Fruit fly (Drosophila melanogaster) S2 (cell line): ENCODE measurements around the gene Dhc98D.

Experiments used
- CG8478 ChIP-seq: fragments of >200 bp; optimal IDR thresholded peaks from 2 replicates; lab custom pipeline; 2018
- CTCF ChIP-seq, 2 experiments: fragments of >200 bp; optimal IDR thresholded peaks; 2 replicates each; lab custom pipeline; 2018

The Dhc98D gene

DNA sequence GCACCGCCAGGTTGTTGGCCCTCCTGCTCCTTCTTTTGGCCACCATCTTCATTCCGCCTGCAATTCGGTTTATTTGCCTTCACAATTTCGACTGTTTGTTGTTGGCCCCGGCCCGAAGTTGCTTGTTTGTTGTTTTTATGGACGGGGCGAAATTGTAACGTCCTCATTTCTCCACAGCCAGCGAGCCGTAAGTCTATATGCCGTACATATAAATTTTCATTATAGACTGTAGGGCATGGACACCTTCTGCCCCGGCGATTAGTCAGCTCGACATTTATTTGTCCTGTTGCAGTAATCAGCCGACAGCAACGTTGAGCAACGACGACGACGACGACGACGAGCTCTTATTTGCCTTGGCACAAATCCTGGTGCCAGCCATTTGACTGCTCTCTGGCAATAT, 72.0 kb downstream of the Dhc98D start:
- TF ChIP-seq CG8478 (lab: Kevin White, UChicago) = no peak
- TF ChIP-seq CTCF (optimal IDR thresholded peaks at IDR 0.05; lab: Kevin White, UChicago) = no peak

DNA sequence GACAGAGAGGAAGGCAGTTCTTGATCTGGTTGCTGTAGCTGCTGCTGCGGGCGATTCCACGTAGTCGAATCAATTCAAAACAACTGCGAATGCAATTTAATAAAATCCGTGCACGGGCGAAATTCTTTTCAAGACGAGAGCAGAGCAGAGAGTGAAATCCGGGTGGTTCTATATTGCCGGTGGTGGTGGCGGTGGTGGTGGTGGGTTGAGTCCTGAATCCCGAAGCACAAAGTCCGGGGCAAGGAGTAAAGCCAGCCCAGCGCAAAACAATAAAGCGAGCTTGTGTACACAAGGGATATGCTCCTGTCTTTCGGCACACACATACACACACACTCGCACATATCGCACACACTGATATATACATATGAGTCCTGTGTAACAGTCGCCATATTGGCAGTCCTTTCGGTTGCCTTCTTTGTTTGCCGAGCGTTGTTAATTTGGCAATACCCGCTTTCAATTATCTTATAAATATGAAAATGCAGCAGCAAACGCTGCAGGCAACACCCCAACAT, 74.6 kb downstream of the Dhc98D start:
- TF ChIP-seq CG8478 (lab: Kevin White, UChicago) (no peak), CTCF (optimal IDR thresholded peaks at IDR 0.05; lab: Kevin White, UChicago) (no peak)

DNA sequence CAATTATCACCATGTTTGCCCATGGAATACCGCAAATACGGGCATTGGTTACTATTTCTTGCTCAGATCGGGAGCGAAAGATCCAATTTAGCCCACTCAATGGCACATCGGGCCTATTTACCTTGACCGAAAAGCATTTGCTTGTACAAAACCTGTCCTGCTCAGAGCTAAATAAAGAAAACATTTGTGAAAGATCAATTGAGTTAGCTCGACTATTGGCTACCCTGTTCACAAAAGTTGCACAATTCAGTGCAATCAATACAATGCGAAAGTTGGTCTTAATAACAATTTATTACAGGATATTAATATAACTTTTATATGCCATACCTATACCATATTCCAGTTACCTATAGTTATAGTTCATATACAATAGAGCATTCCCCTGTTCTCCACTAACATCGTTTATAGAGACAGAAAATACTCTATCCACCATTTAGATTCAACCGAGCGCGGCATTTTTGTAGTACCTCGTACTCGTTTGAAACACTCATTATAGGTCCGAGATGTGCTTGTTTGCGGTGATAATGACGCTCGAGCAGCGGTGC, 76.0 kb downstream of the Dhc98D start:
- no peak for TF ChIP-seq CG8478 (lab: Kevin White, UChicago)
- TF ChIP-seq CTCF (optimal IDR thresholded peaks at IDR 0.05; lab: Kevin White, UChicago) = no peak

DNA sequence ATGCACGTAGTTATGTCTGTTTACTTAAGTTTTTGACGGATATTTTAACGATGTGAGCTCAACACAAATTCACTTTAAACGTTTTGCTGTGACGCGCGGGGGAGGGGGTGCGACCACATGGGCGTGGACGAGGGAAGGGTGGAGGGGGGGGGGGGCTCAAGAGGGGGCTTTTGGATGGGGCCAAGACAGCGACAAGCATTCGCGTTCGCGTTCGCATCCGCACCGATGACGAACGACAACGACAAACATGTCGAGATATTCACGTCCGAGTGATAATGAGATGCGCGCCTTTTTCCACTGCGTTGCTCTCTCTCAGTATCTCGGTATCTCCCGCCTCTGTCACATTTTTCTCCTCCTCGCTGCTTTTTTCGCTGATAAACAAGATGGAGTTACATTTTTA, 76.8 kb downstream of the Dhc98D start:
- TF ChIP-seq CTCF (optimal IDR thresholded peaks at IDR 0.05; lab: Kevin White, UChicago) (no peak), CG8478 (lab: Kevin White, UChicago) (no peak)

DNA sequence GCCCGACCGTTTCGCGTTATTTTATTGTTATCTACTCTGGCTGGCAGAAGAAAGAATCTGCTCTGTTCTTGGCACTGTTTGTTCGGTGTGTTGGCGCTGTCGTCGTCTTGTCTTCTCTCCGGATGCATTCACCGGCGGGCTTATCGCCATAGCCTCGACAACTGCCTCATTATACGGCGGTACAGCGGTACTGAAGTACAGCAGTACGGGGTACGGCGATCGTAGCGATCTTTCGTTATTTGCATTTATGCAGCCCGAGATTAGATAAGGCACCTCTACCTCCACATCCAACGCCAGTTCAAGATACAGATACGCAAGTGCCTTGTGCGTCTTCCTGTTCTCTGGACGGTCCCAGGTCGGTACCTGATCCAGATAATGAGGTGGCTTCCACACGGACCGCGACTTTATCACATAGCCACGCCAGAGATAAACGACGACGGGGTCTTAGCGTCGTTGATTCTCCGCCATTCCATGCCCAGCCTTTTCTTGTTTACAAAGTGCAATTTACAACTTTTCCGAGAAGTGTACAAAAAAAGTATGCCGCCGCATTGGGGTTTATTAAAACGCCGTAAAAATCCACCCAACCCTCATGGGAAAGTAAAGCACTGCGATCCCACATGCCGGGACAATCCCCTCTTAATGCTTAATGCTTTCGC, 81.5 kb downstream of the Dhc98D start:
- TF ChIP-seq CTCF (optimal IDR thresholded peaks at IDR 0.05; lab: Kevin White, UChicago) = no peak
